Worm (Caenorhabditis elegans) whole organism, L4/young adult: ENCODE data around the gene R08C7.11.

Experiments
- W03F9.2 ChIP-seq: fragments of 150-350 bp; optimal IDR thresholded peaks from 2 replicates; lab custom pipeline; 2014; ENCODE audit warnings: missing biosample characterization, missing genetic modification characterization
- dao-5 ChIP-seq: sonication (generic microtip); optimal IDR thresholded peaks from 2 replicates; lab custom pipeline; 2016; ENCODE audit warnings: missing genotype, missing genetic modification characterization, moderate library complexity, missing compliant biosample characterization
- him-1 ChIP-seq: sonication (generic microtip); optimal IDR thresholded peaks from 2 replicates; lab custom pipeline; 2016; ENCODE audit warnings: missing genotype, missing genetic modification reagents, missing genetic modification characterization, missing compliant biosample characterization

DNA sequence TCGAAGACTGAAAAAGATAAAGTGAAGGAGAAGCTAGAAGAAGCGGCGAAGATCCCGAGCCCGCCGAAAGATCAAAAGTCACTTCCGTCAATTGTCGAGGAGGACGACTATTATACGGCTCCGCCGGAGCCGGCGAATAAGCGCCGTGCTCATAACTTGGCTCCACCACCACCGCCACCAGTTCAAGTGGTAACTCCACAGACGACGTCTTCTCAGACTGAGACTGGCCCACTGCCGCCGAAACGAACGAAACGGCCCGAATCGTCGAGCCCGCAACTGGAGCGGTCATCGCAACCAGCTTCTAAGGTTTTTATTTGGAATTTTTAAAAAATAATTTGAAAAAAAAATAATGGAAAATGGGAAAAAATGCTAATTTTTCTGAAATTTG lies 42.8 kb downstream of the R08C7.11 start:
- TF ChIP-seq him-1 (tag; lab: Kevin White, UChicago) (no peak), dao-5 (tag; lab: Kevin White, UChicago) (no peak), W03F9.2 (no peak)
